Fruit fly (Drosophila melanogaster) whole organism, embryonic: ENCODE measurements around the gene net.
A peak's percentile ranks its signal among the peaks of the same experiment; 100 is the strongest.

ENCODE experiments used
- Adf1 ChIP-seq: fragments of 200-800 bp; sonication (Bioruptor generic); IDR thresholded peaks from 2 replicates; pipeline ENCODE4 v1.3.6; 2022; ENCODE audit warnings: missing biosample characterization, missing genetic modification characterization
- Aef1 ChIP-seq: fragments of 200-800 bp; sonication (Bioruptor generic); IDR thresholded peaks from 3 replicates; pipeline ENCODE4 v1.3.6; 2022; ENCODE audit warnings: missing biosample characterization, missing genetic modification characterization
- Atf-2 ChIP-seq: fragments of 200-800 bp; sonication (Bioruptor generic); optimal IDR thresholded peaks from 2 replicates; lab custom pipeline; 2016; ENCODE audit warnings: missing biosample characterization, missing genetic modification characterization
- Bgb ChIP-seq: fragments of 200-800 bp; sonication (Bioruptor generic); IDR thresholded peaks from 2 replicates; pipeline ENCODE4 v1.3.6; 2022; ENCODE audit warnings: missing biosample characterization, missing genetic modification characterization; ENCODE audit not compliant: partially characterized antibody
- CG10431 ChIP-seq: fragments of 200-800 bp; sonication (Bioruptor generic); optimal IDR thresholded peaks from 3 replicates; lab custom pipeline; 2018; ENCODE audit warnings: missing biosample characterization, mild to moderate bottlenecking, missing genetic modification characterization
- CG17802 ChIP-seq: fragments of 200-800 bp; sonication (Bioruptor generic); optimal IDR thresholded peaks from 2 replicates; lab custom pipeline; 2018; ENCODE audit warnings: missing biosample characterization, mild to moderate bottlenecking, missing genetic modification characterization, moderate library complexity
- CG17912 ChIP-seq: fragments of 200-800 bp; sonication (Bioruptor generic); optimal IDR thresholded peaks from 2 replicates; lab custom pipeline; 2018; ENCODE audit warnings: missing biosample characterization, mild to moderate bottlenecking, missing genetic modification characterization
- CG2678 ChIP-seq: fragments of 200-800 bp; sonication (Bioruptor generic); optimal IDR thresholded peaks from 3 replicates; lab custom pipeline; 2019; ENCODE audit warnings: missing biosample characterization, mild to moderate bottlenecking, missing genetic modification characterization, moderate library complexity
- CG30403 ChIP-seq: fragments of 200-800 bp; sonication (Bioruptor generic); optimal IDR thresholded peaks from 3 replicates; lab custom pipeline; 2016; ENCODE audit warnings: missing biosample characterization, missing genetic modification characterization
- CG3847 ChIP-seq: fragments of 200-800 bp; sonication (Bioruptor generic); IDR thresholded peaks from 2 replicates; pipeline ENCODE4 v1.3.6; 2022; ENCODE audit warnings: missing biosample characterization, missing genetic modification characterization
- CG4707 ChIP-seq: fragments of 200-800 bp; sonication (Bioruptor generic); optimal IDR thresholded peaks from 2 replicates; lab custom pipeline; 2018; ENCODE audit warnings: missing biosample characterization, mild to moderate bottlenecking, missing genetic modification characterization, moderate library complexity
- CG4730 ChIP-seq: fragments of 200-800 bp; sonication (Bioruptor generic); IDR thresholded peaks from 2 replicates; pipeline ENCODE4 v1.3.6; 2022; ENCODE audit warnings: missing biosample characterization, missing genetic modification characterization
- CG5180 ChIP-seq: fragments of 200-800 bp; sonication (Bioruptor generic); optimal IDR thresholded peaks from 3 replicates; lab custom pipeline; 2017; ENCODE audit warnings: missing biosample characterization, missing genetic modification characterization, mild to moderate bottlenecking, moderate library complexity, missing genetic modification reagents
- CG5953 ChIP-seq: fragments of 200-800 bp; sonication (Bioruptor generic); IDR thresholded peaks from 2 replicates; pipeline ENCODE4 v1.3.6; 2022; ENCODE audit warnings: missing biosample characterization, missing genetic modification characterization
- CG6854 ChIP-seq: fragments of 200-800 bp; sonication (Bioruptor generic); optimal IDR thresholded peaks from 3 replicates; lab custom pipeline; 2017; ENCODE audit warnings: missing biosample characterization, mild to moderate bottlenecking, missing genetic modification characterization
- CG7839 ChIP-seq: fragments of 200-800 bp; sonication (Bioruptor generic); optimal IDR thresholded peaks from 3 replicates; lab custom pipeline; 2018; ENCODE audit warnings: missing biosample characterization, mild to moderate bottlenecking, missing genetic modification characterization, moderate library complexity
- CrebB ChIP-seq: fragments of 200-800 bp; sonication (Bioruptor generic); optimal IDR thresholded peaks from 3 replicates; lab custom pipeline; 2018; ENCODE audit warnings: missing biosample characterization, mild to moderate bottlenecking, missing genetic modification characterization
- D19A ChIP-seq: fragments of 200-800 bp; optimal IDR thresholded peaks from 3 replicates; lab custom pipeline; 2019; ENCODE audit warnings: missing biosample characterization, mild to moderate bottlenecking, missing genetic modification characterization, moderate library complexity
- D19B ChIP-seq: fragments of 200-800 bp; sonication (Bioruptor generic); optimal IDR thresholded peaks from 2 replicates; lab custom pipeline; 2017; ENCODE audit warnings: missing biosample characterization, mild to moderate bottlenecking, missing genetic modification characterization
- Dbx ChIP-seq: fragments of 200-800 bp; sonication (Bioruptor generic); IDR thresholded peaks from 3 replicates; pipeline ENCODE4 v1.3.6; 2022; ENCODE audit warnings: missing biosample characterization, missing genetic modification characterization
- Dfd ChIP-seq, 2 experiments: fragments of >200 bp; optimal IDR thresholded peaks; 2 replicates each; lab custom pipeline; 2017; ENCODE audit warnings: missing biosample characterization in 2 of 2, missing genetic modification characterization in 2 of 2
- Dip2 ChIP-seq: fragments of 200-800 bp; sonication (Bioruptor generic); IDR thresholded peaks from 2 replicates; pipeline ENCODE4 v1.3.6; 2022; ENCODE audit warnings: missing biosample characterization, missing genetic modification characterization
- Gsc ChIP-seq: fragments of 200-800 bp; sonication (Bioruptor generic); IDR thresholded peaks from 2 replicates; pipeline ENCODE4 v1.3.6; 2022; ENCODE audit warnings: missing biosample characterization, missing genetic modification characterization
- Nf-YA ChIP-seq: fragments of 200-800 bp; sonication (Bioruptor generic); IDR thresholded peaks from 2 replicates; pipeline ENCODE4 v1.3.6; 2022; ENCODE audit warnings: missing biosample characterization, missing genetic modification characterization
- Nf-YC ChIP-seq: fragments of 200-800 bp; optimal IDR thresholded peaks from 3 replicates; lab custom pipeline; 2019; ENCODE audit warnings: missing biosample characterization, mild to moderate bottlenecking, missing genetic modification characterization, moderate library complexity
- Stat92E ChIP-seq, 3 experiments: fragments of >200 bp in 2 of 3; fragments of 200-800 bp in 1 of 3; sonication (Bioruptor generic) in 1 of 3; optimal IDR thresholded peaks; 2 replicates each; lab custom pipeline; 2017 to 2019; ENCODE audit warnings: missing biosample characterization in 3 of 3, missing genetic modification characterization in 3 of 3, mild to moderate bottlenecking in 1 of 3, moderate library complexity in 1 of 3
- Usf ChIP-seq: fragments of 200-800 bp; sonication (Bioruptor generic); optimal IDR thresholded peaks from 2 replicates; lab custom pipeline; 2017; ENCODE audit warnings: missing genotype, missing biosample characterization, missing genetic modification characterization
- ab ChIP-seq: fragments of 200-800 bp; sonication (Bioruptor generic); optimal IDR thresholded peaks from 2 replicates; lab custom pipeline; 2016; ENCODE audit warnings: missing biosample characterization, missing genetic modification characterization
- ac ChIP-seq: fragments of 200-800 bp; sonication (Bioruptor generic); optimal IDR thresholded peaks from 3 replicates; lab custom pipeline; 2017; ENCODE audit warnings: missing biosample characterization, mild to moderate bottlenecking, missing genetic modification characterization
- al ChIP-seq: fragments of 200-800 bp; sonication (Bioruptor generic); IDR thresholded peaks from 2 replicates; pipeline ENCODE4 v1.3.6; 2022; ENCODE audit warnings: missing biosample characterization, missing genetic modification characterization
- bowl ChIP-seq: fragments of 200-800 bp; sonication (Bioruptor generic); IDR thresholded peaks from 2 replicates; pipeline ENCODE4 v1.3.6; 2022; ENCODE audit warnings: missing biosample characterization, missing genetic modification characterization
- br ChIP-seq: fragments of >200 bp; optimal IDR thresholded peaks from 2 replicates; lab custom pipeline; 2017
- cad ChIP-seq: fragments of >200 bp; optimal IDR thresholded peaks from 2 replicates; lab custom pipeline; 2017; ENCODE audit warnings: missing biosample characterization, missing genetic modification characterization
- cato ChIP-seq: fragments of 200-800 bp; sonication (Bioruptor generic); optimal IDR thresholded peaks from 2 replicates; lab custom pipeline; 2016; ENCODE audit warnings: missing biosample characterization, missing genetic modification characterization, borderline replicate concordance
- chm ChIP-seq: fragments of 200-800 bp; sonication (Bioruptor generic); IDR thresholded peaks from 2 replicates; pipeline ENCODE4 v1.3.6; 2022; ENCODE audit warnings: missing biosample characterization, missing genetic modification characterization
- dan ChIP-seq: fragments of 200-800 bp; sonication (Bioruptor generic); IDR thresholded peaks from 2 replicates; pipeline ENCODE4 v1.3.6; 2022; ENCODE audit warnings: missing biosample characterization, missing genetic modification characterization
- dysf ChIP-seq: fragments of 200-800 bp; sonication (Bioruptor generic); IDR thresholded peaks from 3 replicates; pipeline ENCODE4 v1.3.6; 2022; ENCODE audit warnings: missing biosample characterization, missing genetic modification characterization
- emc ChIP-seq: fragments of 200-800 bp; sonication (Bioruptor generic); optimal IDR thresholded peaks from 2 replicates; lab custom pipeline; 2016; ENCODE audit warnings: missing biosample characterization, missing genetic modification characterization
- eve ChIP-seq, 2 experiments: fragments of >200 bp; optimal IDR thresholded peaks; 2 replicates each; lab custom pipeline; 2017; ENCODE audit warnings: missing biosample characterization in 2 of 2, missing genetic modification characterization in 2 of 2
- ftz-f1 ChIP-seq: fragments of 200-800 bp; sonication (Bioruptor generic); optimal IDR thresholded peaks from 2 replicates; lab custom pipeline; 2016; ENCODE audit warnings: missing biosample characterization, missing genetic modification characterization
- gt ChIP-seq: fragments of 200-800 bp; sonication (Bioruptor generic); IDR thresholded peaks from 2 replicates; pipeline ENCODE4 v1.3.6; 2022; ENCODE audit warnings: missing biosample characterization, missing genetic modification characterization
- inv ChIP-seq: fragments of 200-800 bp; sonication (Bioruptor generic); IDR thresholded peaks from 2 replicates; pipeline ENCODE4 v1.3.6; 2022; ENCODE audit warnings: missing biosample characterization, missing genetic modification characterization; ENCODE audit not compliant: partially characterized antibody
- pb ChIP-seq: fragments of 200-800 bp; sonication (Bioruptor generic); optimal IDR thresholded peaks from 3 replicates; lab custom pipeline; 2016; ENCODE audit warnings: missing biosample characterization, missing genetic modification characterization
- prd ChIP-seq, 3 experiments: fragments of >200 bp in 2 of 3; fragments of 200-800 bp in 1 of 3; sonication (Bioruptor generic) in 1 of 3; optimal IDR thresholded peaks in 2 of 3; IDR thresholded peaks in 1 of 3; 2 replicates in 2 of 3; 3 replicates in 1 of 3; pipeline versions ENCODE4 v1.3.6 to Lab custom; 2017 to 2022; ENCODE audit warnings: missing biosample characterization in 1 of 3, missing genetic modification characterization in 1 of 3
- sens ChIP-seq: fragments of 200-800 bp; sonication (Bioruptor generic); peaks from one replicate; lab custom pipeline; 2016; ENCODE audit warnings: missing biosample characterization, missing genetic modification characterization
- seq ChIP-seq: fragments of 200-800 bp; sonication (Bioruptor generic); IDR thresholded peaks from 2 replicates; pipeline ENCODE4 v1.3.6; 2022; ENCODE audit warnings: missing biosample characterization, missing genetic modification characterization
- shn ChIP-seq: fragments of 200-800 bp; sonication (Bioruptor generic); optimal IDR thresholded peaks from 3 replicates; lab custom pipeline; 2016; ENCODE audit warnings: missing biosample characterization, missing genetic modification characterization
- sug ChIP-seq: fragments of 200-800 bp; optimal IDR thresholded peaks from 2 replicates; lab custom pipeline; 2019; ENCODE audit warnings: missing biosample characterization, mild to moderate bottlenecking, missing genetic modification characterization, moderate library complexity
- unc-4 ChIP-seq: fragments of 200-800 bp; sonication (Bioruptor generic); IDR thresholded peaks from 2 replicates; pipeline ENCODE4 v1.3.6; 2022; ENCODE audit warnings: missing biosample characterization, missing genetic modification characterization; ENCODE audit not compliant: partially characterized antibody
- zfh1 ChIP-seq: fragments of 200-800 bp; sonication (Bioruptor generic); IDR thresholded peaks from 3 replicates; pipeline ENCODE4 v1.3.6; 2022; ENCODE audit warnings: missing biosample characterization, missing genetic modification characterization

The net gene

DNA sequence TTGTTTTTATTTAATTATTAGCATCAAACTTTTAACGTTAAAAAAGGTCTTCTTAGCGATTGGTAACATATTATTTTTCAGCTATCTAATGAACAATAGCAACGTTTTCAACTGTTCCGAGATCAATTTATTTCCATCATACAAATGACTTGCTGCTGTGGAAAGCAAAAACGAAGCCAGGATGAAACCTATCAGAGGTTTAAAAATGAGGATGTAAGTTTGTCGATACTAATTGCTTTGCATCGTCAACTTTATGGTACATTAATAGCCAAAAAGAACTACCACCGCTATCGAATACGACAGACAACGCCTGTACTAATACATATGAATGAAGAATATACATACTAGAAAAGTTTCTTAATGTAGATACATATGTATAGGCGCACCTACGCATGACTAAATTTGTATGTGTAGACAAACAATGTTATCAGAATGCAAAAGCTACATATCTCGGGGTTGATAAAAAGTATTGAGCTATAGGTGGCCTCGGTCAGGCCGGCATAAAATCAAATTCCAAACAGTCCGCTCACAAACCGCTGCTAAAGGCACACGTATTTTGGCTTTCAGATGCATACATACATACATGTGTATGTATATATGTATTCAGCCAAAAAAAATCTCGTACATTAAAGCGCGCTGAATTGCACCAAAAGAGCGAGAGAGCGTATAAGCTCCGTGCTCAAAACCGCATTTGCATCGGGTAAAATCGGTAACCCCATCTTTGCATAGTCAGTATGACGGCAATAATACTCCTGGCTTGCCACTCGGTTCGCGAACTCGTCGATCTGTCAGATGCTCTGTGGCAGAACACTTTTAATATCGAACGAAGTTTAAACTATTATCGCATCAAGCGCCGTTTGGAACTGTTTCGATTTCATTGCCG is 15.1 kb downstream of the net start (continued):
- no peak for TF ChIP-seq CG3847
- peak; percentile 24 for TF ChIP-seq sug (tag; lab: Kevin White, UChicago)
- no peak for TF ChIP-seq CG4730 (GFP tag; lab: Robert Waterston, UW)
- TF ChIP-seq ab (GFP tag; lab: Kevin White, UChicago), result no peak
- TF ChIP-seq CG5180 (GFP tag; lab: Kevin White, UChicago), result no peak
- no peak; the same call in 1 of the 2 replicates for TF ChIP-seq inv
- TF ChIP-seq chm, result no peak
- no peak for TF ChIP-seq Stat92E (GFP tag; optimal IDR thresholded peaks at IDR 0.05; lab: Kevin White, UChicago)
- TF ChIP-seq shn (GFP tag; lab: Kevin White, UChicago), result no peak
- TF ChIP-seq CrebB, result no peak
- no peak for TF ChIP-seq CG30403 (GFP tag; lab: Kevin White, UChicago)
- no peak for TF ChIP-seq Aef1
- TF ChIP-seq Nf-YA (GFP tag; lab: Robert Waterston, UW), result no peak
- no peak for TF ChIP-seq CG10431
- TF ChIP-seq CG5953 (GFP tag; lab: Robert Waterston, UW), result no peak
- TF ChIP-seq Dbx, result 0 out of 3 replicates have a peak, but pooled peaks have one; percentile 24
- TF ChIP-seq prd (optimal IDR thresholded peaks at IDR 0.05; lab: Kevin White, UChicago), result no peak
- no peak for TF ChIP-seq prd (GFP tag; IDR thresholded peaks at IDR 0.05; lab: Robert Waterston, UW)
- TF ChIP-seq pb (GFP tag; lab: Kevin White, UChicago), result no peak
- peak in 1 of 2 experiments; percentile 63 for TF ChIP-seq eve (GFP tag; optimal IDR thresholded peaks at IDR 0.05; lab: Kevin White, UChicago)
- TF ChIP-seq CG2678, result peak; percentile 24
- TF ChIP-seq CG7839 (tag; lab: Kevin White, UChicago), result no peak
- TF ChIP-seq D19A (tag; lab: Kevin White, UChicago), result no peak
- TF ChIP-seq Nf-YC (tag; lab: Kevin White, UChicago), result no peak
- TF ChIP-seq CG17802 (tag; lab: Kevin White, UChicago), result no peak
- TF ChIP-seq CG4707 (GFP tag; lab: Kevin White, UChicago), result no peak
- peak; percentile 28; the same call in 1 of the 2 replicates for TF ChIP-seq unc-4 (GFP tag; lab: Robert Waterston, UW)
- TF ChIP-seq Dfd (GFP tag; optimal IDR thresholded peaks at IDR 0.05; lab: Kevin White, UChicago), result no peak
- TF ChIP-seq cad (GFP tag; lab: Kevin White, UChicago), result no peak
- TF ChIP-seq bowl, result no peak
- no peak for TF ChIP-seq cato (GFP tag; lab: Kevin White, UChicago)
- no peak for TF ChIP-seq seq (GFP tag; lab: Robert Waterston, UW)
- TF ChIP-seq Gsc (GFP tag; lab: Robert Waterston, UW), result no peak
- TF ChIP-seq emc (GFP tag; lab: Kevin White, UChicago), result no peak
- no peak for TF ChIP-seq al
- TF ChIP-seq ftz-f1 (GFP tag; lab: Kevin White, UChicago), result peak; percentile 66
- peak; percentile 53 for TF ChIP-seq Bgb (GFP tag; lab: Robert Waterston, UW)
- no peak for TF ChIP-seq dysf (GFP tag; lab: Robert Waterston, UW)
- TF ChIP-seq zfh1 (GFP tag; lab: Robert Waterston, UW), result no peak
- TF ChIP-seq CG17912, result no peak
- no peak for TF ChIP-seq br
- TF ChIP-seq Dip2, result peak; percentile 86; the same call in 1 of the 2 replicates
- TF ChIP-seq CG6854 (GFP tag; lab: Kevin White, UChicago), result no peak
- TF ChIP-seq ac (GFP tag; lab: Kevin White, UChicago), result no peak
- TF ChIP-seq Atf-2 (GFP tag; lab: Kevin White, UChicago), result no peak
- TF ChIP-seq sens (GFP tag; lab: Kevin White, UChicago), result peak; percentile 58
- no peak; the same call in 1 of the 2 replicates for TF ChIP-seq Adf1 (GFP tag; lab: Robert Waterston, UW)
- TF ChIP-seq Usf, result no peak
- no peak for TF ChIP-seq gt (GFP tag; lab: Robert Waterston, UW)
- no peak for TF ChIP-seq D19B (GFP tag; lab: Kevin White, UChicago)
- no peak for TF ChIP-seq dan
